Fruit fly (Drosophila melanogaster) whole organism, embryonic: Measurements from ENCODE around the gene RpL14.

Experiments used
- Abd-B ChIP-seq: fragments of 200-800 bp; sonication (Bioruptor generic); optimal IDR thresholded peaks from 2 replicates; lab custom pipeline; 2018; ENCODE audit warnings: missing biosample characterization, mild to moderate bottlenecking, missing genetic modification characterization, moderate library complexity
- Atf3 ChIP-seq: fragments of 200-800 bp; sonication (Bioruptor generic); optimal IDR thresholded peaks from 3 replicates; lab custom pipeline; 2016; ENCODE audit warnings: missing biosample characterization, missing genetic modification characterization
- Bdp1 ChIP-seq: fragments of 200-800 bp; sonication (Bioruptor generic); optimal IDR thresholded peaks from 3 replicates; lab custom pipeline; 2016; ENCODE audit warnings: missing biosample characterization, missing genetic modification characterization
- CG11560 ChIP-seq: fragments of 200-800 bp; sonication (Bioruptor generic); IDR thresholded peaks from 3 replicates; pipeline ENCODE4 v1.3.6; 2022; ENCODE audit warnings: missing biosample characterization, missing genetic modification characterization
- CG12769 ChIP-seq: fragments of 200-800 bp; sonication (Bioruptor generic); optimal IDR thresholded peaks from 2 replicates; lab custom pipeline; 2019; ENCODE audit warnings: missing biosample characterization, mild to moderate bottlenecking, missing genetic modification characterization, moderate library complexity
- CG12942 ChIP-seq: fragments of 200-800 bp; sonication (Bioruptor generic); optimal IDR thresholded peaks from 3 replicates; lab custom pipeline; 2016; ENCODE audit warnings: missing biosample characterization, missing genetic modification characterization
- CG13123 ChIP-seq: fragments of 200-800 bp; sonication (Bioruptor generic); optimal IDR thresholded peaks from 2 replicates; lab custom pipeline; 2016; ENCODE audit warnings: missing biosample characterization, missing genetic modification characterization
- CG15696 ChIP-seq: fragments of 200-800 bp; sonication (Bioruptor generic); optimal IDR thresholded peaks from 2 replicates; lab custom pipeline; 2019; ENCODE audit warnings: missing biosample characterization, mild to moderate bottlenecking, missing genetic modification characterization, moderate library complexity
- CG1603 ChIP-seq: fragments of 200-800 bp; sonication (Bioruptor generic); optimal IDR thresholded peaks from 2 replicates; lab custom pipeline; 2019; ENCODE audit warnings: missing biosample characterization, mild to moderate bottlenecking, missing genetic modification characterization, moderate library complexity
- CG33213 ChIP-seq: fragments of 200-800 bp; sonication (Bioruptor generic); optimal IDR thresholded peaks from 3 replicates; lab custom pipeline; 2016; ENCODE audit warnings: missing biosample characterization, missing genetic modification characterization
- CG43689 ChIP-seq: fragments of 200-800 bp; sonication (Bioruptor generic); IDR thresholded peaks from 2 replicates; pipeline ENCODE4 v1.3.6; 2022; ENCODE audit warnings: missing biosample characterization, missing genetic modification characterization
- CG7372 ChIP-seq: fragments of 200-800 bp; sonication (Bioruptor generic); IDR thresholded peaks from 2 replicates; pipeline ENCODE4 v1.3.6; 2022; ENCODE audit warnings: missing biosample characterization, missing genetic modification characterization
- CG7786 ChIP-seq: fragments of 200-800 bp; sonication (Bioruptor generic); optimal IDR thresholded peaks from 2 replicates; lab custom pipeline; 2016; ENCODE audit warnings: missing biosample characterization, missing genetic modification characterization
- CG8290 ChIP-seq, 3 experiments: fragments of 200-800 bp; sonication (Bioruptor generic); optimal IDR thresholded peaks; 2 replicates each; lab custom pipeline; 2016 to 2019; ENCODE audit warnings: missing biosample characterization in 3 of 3, missing genetic modification characterization in 3 of 3, mild to moderate bottlenecking in 2 of 3, moderate library complexity in 1 of 3
- CG8388 ChIP-seq: fragments of 200-800 bp; sonication (Bioruptor generic); optimal IDR thresholded peaks from 2 replicates; lab custom pipeline; 2019; ENCODE audit warnings: missing biosample characterization, mild to moderate bottlenecking, missing genetic modification characterization, moderate library complexity
- CG8924 ChIP-seq: fragments of 200-800 bp; optimal IDR thresholded peaks from 3 replicates; lab custom pipeline; 2019; ENCODE audit warnings: missing biosample characterization, mild to moderate bottlenecking, missing genetic modification characterization, moderate library complexity
- CG9215 ChIP-seq: fragments of 200-800 bp; sonication (Bioruptor generic); IDR thresholded peaks from 2 replicates; pipeline ENCODE4 v1.3.6; 2022; ENCODE audit warnings: missing biosample characterization, missing genetic modification characterization
- CHES-1-like ChIP-seq: fragments of 200-800 bp; sonication (Bioruptor generic); optimal IDR thresholded peaks from 2 replicates; lab custom pipeline; 2016; ENCODE audit warnings: missing biosample characterization, missing genetic modification characterization
- D19A ChIP-seq: fragments of 200-800 bp; optimal IDR thresholded peaks from 3 replicates; lab custom pipeline; 2019; ENCODE audit warnings: missing biosample characterization, mild to moderate bottlenecking, missing genetic modification characterization, moderate library complexity
- Dref ChIP-seq: fragments of 200-800 bp; sonication (Bioruptor generic); IDR thresholded peaks from 2 replicates; pipeline ENCODE4 v1.3.6; 2022; ENCODE audit warnings: missing biosample characterization, missing genetic modification characterization
- E2f1 ChIP-seq: fragments of 200-800 bp; sonication (Bioruptor generic); IDR thresholded peaks from 2 replicates; pipeline ENCODE4 v1.3.6; 2022; ENCODE audit warnings: missing biosample characterization, missing genetic modification characterization
- ERR ChIP-seq: fragments of 200-800 bp; sonication (Bioruptor generic); optimal IDR thresholded peaks from 2 replicates; lab custom pipeline; 2016; ENCODE audit warnings: missing biosample characterization, missing genetic modification characterization
- HLH3B ChIP-seq: fragments of 200-800 bp; sonication (Bioruptor generic); IDR thresholded peaks from 2 replicates; pipeline ENCODE4 v1.3.6; 2022; ENCODE audit warnings: missing biosample characterization, missing genetic modification characterization
- HLH4C ChIP-seq: fragments of 200-800 bp; sonication (Bioruptor generic); IDR thresholded peaks from 3 replicates; pipeline ENCODE4 v1.3.6; 2022; ENCODE audit warnings: missing biosample characterization, missing genetic modification characterization; ENCODE audit not compliant: partially characterized antibody
- Hand ChIP-seq: fragments of 200-800 bp; sonication (Bioruptor generic); optimal IDR thresholded peaks from 2 replicates; lab custom pipeline; 2017; ENCODE audit warnings: mild to moderate bottlenecking, missing biosample characterization, missing genetic modification reagents, missing genetic modification characterization
- HmgD ChIP-seq: fragments of 200-800 bp; sonication (Bioruptor generic); optimal IDR thresholded peaks from 3 replicates; lab custom pipeline; 2016; ENCODE audit warnings: missing biosample characterization, missing genetic modification characterization
- Oaz ChIP-seq: fragments of 200-800 bp; sonication (Bioruptor generic); IDR thresholded peaks from 2 replicates; pipeline ENCODE4 v1.3.6; 2022; ENCODE audit warnings: missing biosample characterization, missing genetic modification characterization
- Oli ChIP-seq: fragments of 200-800 bp; sonication (Bioruptor generic); optimal IDR thresholded peaks from 2 replicates; lab custom pipeline; 2018; ENCODE audit warnings: missing biosample characterization, mild to moderate bottlenecking, missing genetic modification characterization, moderate library complexity
- Sox102F ChIP-seq: fragments of 200-800 bp; sonication (Bioruptor generic); optimal IDR thresholded peaks from 2 replicates; lab custom pipeline; 2018; ENCODE audit warnings: missing biosample characterization, mild to moderate bottlenecking, missing genetic modification characterization, moderate library complexity
- abd-A ChIP-seq: fragments of 200-800 bp; sonication (Bioruptor generic); optimal IDR thresholded peaks from 3 replicates; lab custom pipeline; 2019; ENCODE audit warnings: missing biosample characterization, mild to moderate bottlenecking, missing genetic modification characterization, moderate library complexity
- bowl ChIP-seq: fragments of 200-800 bp; sonication (Bioruptor generic); IDR thresholded peaks from 2 replicates; pipeline ENCODE4 v1.3.6; 2022; ENCODE audit warnings: missing biosample characterization, missing genetic modification characterization
- bsh ChIP-seq, 2 experiments: fragments of 200-800 bp; sonication (Bioruptor generic); optimal IDR thresholded peaks; 2 replicates each; lab custom pipeline; 2017 to 2018; ENCODE audit warnings: mild to moderate bottlenecking in 2 of 2, missing biosample characterization in 2 of 2, missing genetic modification characterization in 2 of 2, moderate library complexity in 1 of 2
- chif ChIP-seq, 2 experiments: fragments of 200-800 bp; sonication (Bioruptor generic); optimal IDR thresholded peaks; 3 replicates each; lab custom pipeline; 2016; ENCODE audit warnings: missing biosample characterization in 2 of 2, missing genetic modification characterization in 2 of 2
- chn ChIP-seq: fragments of 200-800 bp; sonication (Bioruptor generic); optimal IDR thresholded peaks from 2 replicates; lab custom pipeline; 2016; ENCODE audit warnings: missing biosample characterization, missing genetic modification characterization
- danr ChIP-seq: fragments of 200-800 bp; sonication (Bioruptor generic); IDR thresholded peaks from 2 replicates; pipeline ENCODE4 v1.3.6; 2022; ENCODE audit warnings: missing biosample characterization, missing genetic modification characterization
- esg ChIP-seq: fragments of 200-800 bp; sonication (Bioruptor generic); conservative IDR thresholded peaks from 2 replicates; pipeline ENCODE4 v1.3.6; 2022; ENCODE audit warnings: missing biosample characterization, missing genetic modification characterization
- eyg ChIP-seq: fragments of 200-800 bp; sonication (Bioruptor generic); optimal IDR thresholded peaks from 3 replicates; lab custom pipeline; 2016; ENCODE audit warnings: missing biosample characterization, missing genetic modification characterization
- gsb ChIP-seq: fragments of 200-800 bp; sonication (Bioruptor generic); IDR thresholded peaks from 2 replicates; pipeline ENCODE4 v1.3.6; 2022; ENCODE audit warnings: missing biosample characterization, missing genetic modification characterization
- ham ChIP-seq: fragments of 200-800 bp; sonication (Bioruptor generic); IDR thresholded peaks from 2 replicates; pipeline ENCODE4 v1.3.6; 2022; ENCODE audit warnings: missing biosample characterization, missing genetic modification characterization
- hkb ChIP-seq, 2 experiments: fragments of 200-800 bp in 1 of 2; fragments of >200 bp in 1 of 2; sonication (Bioruptor generic) in 1 of 2; IDR thresholded peaks in 1 of 2; optimal IDR thresholded peaks in 1 of 2; 2 replicates each; pipeline versions ENCODE4 v1.3.6 to Lab custom; 2017 to 2022; ENCODE audit warnings: missing biosample characterization in 1 of 2, missing genetic modification characterization in 1 of 2
- kah ChIP-seq: fragments of 200-800 bp; sonication (Bioruptor generic); optimal IDR thresholded peaks from 2 replicates; lab custom pipeline; 2018; ENCODE audit warnings: missing biosample characterization, mild to moderate bottlenecking, missing genetic modification characterization
- mirr ChIP-seq: fragments of 200-800 bp; sonication (Bioruptor generic); optimal IDR thresholded peaks from 3 replicates; lab custom pipeline; 2018; ENCODE audit warnings: missing biosample characterization, mild to moderate bottlenecking, missing genetic modification characterization
- nau ChIP-seq: fragments of 200-800 bp; sonication (Bioruptor generic); optimal IDR thresholded peaks from 3 replicates; lab custom pipeline; 2017; ENCODE audit warnings: missing biosample characterization, mild to moderate bottlenecking, missing genetic modification characterization, missing genetic modification reagents
- ranshi ChIP-seq: fragments of 200-800 bp; sonication (Bioruptor generic); IDR thresholded peaks from 2 replicates; pipeline ENCODE4 v1.3.6; 2022; ENCODE audit warnings: missing biosample characterization, missing genetic modification characterization
- rib ChIP-seq: fragments of 200-800 bp; sonication (Bioruptor generic); IDR thresholded peaks from 2 replicates; pipeline ENCODE4 v1.3.6; 2022; ENCODE audit warnings: missing biosample characterization, missing genetic modification characterization
- seq ChIP-seq: fragments of 200-800 bp; sonication (Bioruptor generic); IDR thresholded peaks from 2 replicates; pipeline ENCODE4 v1.3.6; 2022; ENCODE audit warnings: missing biosample characterization, missing genetic modification characterization
- slbo ChIP-seq: fragments of 200-800 bp; sonication (Bioruptor generic); IDR thresholded peaks from 2 replicates; pipeline ENCODE4 v1.3.6; 2022; ENCODE audit warnings: missing biosample characterization, missing genetic modification characterization
- ssp ChIP-seq: fragments of 200-800 bp; sonication (Bioruptor generic); IDR thresholded peaks from 2 replicates; pipeline ENCODE4 v1.3.6; 2022; ENCODE audit warnings: missing biosample characterization, missing genetic modification characterization
- tna ChIP-seq: fragments of 200-800 bp; sonication (Bioruptor generic); IDR thresholded peaks from 2 replicates; pipeline ENCODE4 v1.3.6; 2022; ENCODE audit warnings: missing biosample characterization, missing genetic modification characterization; ENCODE audit not compliant: partially characterized antibody
- vvl ChIP-seq: fragments of 200-800 bp; sonication (Bioruptor generic); IDR thresholded peaks from 2 replicates; pipeline ENCODE4 v1.3.6; 2022; ENCODE audit warnings: missing biosample characterization, missing genetic modification characterization
- wdn ChIP-seq: fragments of 200-800 bp; sonication (Bioruptor generic); IDR thresholded peaks from 2 replicates; pipeline ENCODE4 v1.3.6; 2022; ENCODE audit warnings: missing biosample characterization, missing genetic modification characterization
- yki ChIP-seq: fragments of >200 bp; optimal IDR thresholded peaks from 3 replicates; lab custom pipeline; 2018

Gene RpL14

dm6 chr3L:8553125-8553524 lies 47.7 kb upstream of the RpL14 start (continued):
- TF ChIP-seq Sox102F (GFP tag; lab: Kevin White, UChicago): no peak
- TF ChIP-seq gsb (GFP tag; lab: Robert Waterston, UW): peak; percentile 27; the same call in 1 of the 2 replicates
- no peak for TF ChIP-seq HLH4C (GFP tag; lab: Robert Waterston, UW)
- no peak for TF ChIP-seq CG8924
- no peak for TF ChIP-seq eyg
- TF ChIP-seq mirr (GFP tag; lab: Kevin White, UChicago): no peak
- TF ChIP-seq CG13123: no peak
- no peak for TF ChIP-seq abd-A (tag; lab: Kevin White, UChicago)
- no peak for TF ChIP-seq D19A (tag; lab: Kevin White, UChicago)
- peak; percentile 70 for TF ChIP-seq CG12769
- no peak for TF ChIP-seq rib
- TF ChIP-seq hkb (optimal IDR thresholded peaks at IDR 0.05; lab: Kevin White, UChicago): no peak
- no peak for TF ChIP-seq hkb (GFP tag; IDR thresholded peaks at IDR 0.05; lab: Robert Waterston, UW)
- 0 out of 2 replicates have a peak, but pooled peaks have one; percentile 34 for TF ChIP-seq slbo (GFP tag; lab: Robert Waterston, UW)
- TF ChIP-seq CG1603 (tag; lab: Kevin White, UChicago): no peak
- TF ChIP-seq E2f1: no peak
- TF ChIP-seq CG7372 (GFP tag; lab: Robert Waterston, UW): no peak
- TF ChIP-seq CG43689 (GFP tag; lab: Robert Waterston, UW): no peak
- TF ChIP-seq nau (GFP tag; lab: Kevin White, UChicago): no peak
- no peak for TF ChIP-seq tna
- TF ChIP-seq CG8290 (GFP tag; optimal IDR thresholded peaks at IDR 0.05; lab: Kevin White, UChicago): no peak
- peak in 1 of 2 experiments; percentile 42 for TF ChIP-seq CG8290 (tag; optimal IDR thresholded peaks at IDR 0.05; lab: Kevin White, UChicago)
- TF ChIP-seq kah (GFP tag; lab: Kevin White, UChicago): peak; percentile 62
- TF ChIP-seq vvl (GFP tag; lab: Robert Waterston, UW): no peak
- TF ChIP-seq HmgD (GFP tag; lab: Kevin White, UChicago): no peak
- TF ChIP-seq chn (GFP tag; lab: Kevin White, UChicago): no peak
- TF ChIP-seq CG9215: no peak
- TF ChIP-seq CHES-1-like (GFP tag; lab: Kevin White, UChicago): peak; percentile 4
- no peak for TF ChIP-seq seq (GFP tag; lab: Robert Waterston, UW)
- peak; percentile 18 for TF ChIP-seq Oli
- no peak for TF ChIP-seq esg (GFP tag; lab: Robert Waterston, UW)
- TF ChIP-seq Dref (GFP tag; lab: Robert Waterston, UW): no peak
- TF ChIP-seq HLH3B (GFP tag; lab: Robert Waterston, UW): no peak
- no peak for TF ChIP-seq CG12942 (GFP tag; lab: Kevin White, UChicago)
- no peak for TF ChIP-seq chif (GFP tag; optimal IDR thresholded peaks at IDR 0.05; lab: Kevin White, UChicago)
- no peak for TF ChIP-seq CG33213
- TF ChIP-seq ssp (GFP tag; lab: Robert Waterston, UW): no peak
- TF ChIP-seq CG11560: no peak
- TF ChIP-seq yki: no peak
- no peak for TF ChIP-seq ERR (GFP tag; lab: Kevin White, UChicago)
- TF ChIP-seq Hand: no peak
- no peak for TF ChIP-seq Oaz (GFP tag; lab: Robert Waterston, UW)
- no peak for TF ChIP-seq Atf3 (GFP tag; lab: Kevin White, UChicago)
- TF ChIP-seq Abd-B (GFP tag; lab: Kevin White, UChicago): no peak
- TF ChIP-seq Bdp1 (GFP tag; lab: Kevin White, UChicago): no peak
- TF ChIP-seq danr (GFP tag; lab: Robert Waterston, UW): no peak
- no peak for TF ChIP-seq ranshi (GFP tag; lab: Robert Waterston, UW)
- TF ChIP-seq bsh (GFP tag; optimal IDR thresholded peaks at IDR 0.05; lab: Kevin White, UChicago): peak in 1 of 2 experiments; percentile 11
- TF ChIP-seq CG8388 (GFP tag; lab: Kevin White, UChicago): no peak
- TF ChIP-seq CG7786: no peak
- TF ChIP-seq bowl (GFP tag; lab: Robert Waterston, UW): no peak
- no peak for TF ChIP-seq CG15696 (tag; lab: Kevin White, UChicago)
- no peak for TF ChIP-seq wdn
- no peak for TF ChIP-seq ham
